Fruit fly (Drosophila melanogaster): Measurements from ENCODE around the gene bip1.

bip1 gene

dm6 chr3L:8059627-8060166 lies 1.2 kb upstream of the bip1 start (continued):
- peak; percentile 16 for TF ChIP-seq mirr (GFP tag; optimal IDR thresholded peaks at IDR 0.05)

- TF ChIP-seq Deaf1 (tag; optimal IDR thresholded peaks at IDR 0.05) (peak; percentile 1), nom (GFP tag; optimal IDR thresholded peaks at IDR 0.05) (peak; percentile 34), ewg (GFP tag; optimal IDR thresholded peaks at IDR 0.05) (no peak)
Measured at dm6 chr3L:8057823-8058189, 707 bp downstream of the bip1 start.

- TF ChIP-seq CG12769 (tag; optimal IDR thresholded peaks at IDR 0.05), result peak; percentile 32
- no peak for TF ChIP-seq pho (GFP tag; optimal IDR thresholded peaks at IDR 0.05)
- 0 out of 3 replicates have a peak, but pooled peaks have one; percentile 13 for TF ChIP-seq hb (GFP tag; IDR thresholded peaks at IDR 0.05; ENCODE audit: partially characterized antibody)
- TF ChIP-seq pzg (GFP tag; optimal IDR thresholded peaks at IDR 0.05), result no peak
- TF ChIP-seq Hr78 (GFP tag; optimal IDR thresholded peaks at IDR 0.05), result peak in 1 of 2 experiments; percentile 37
- peak; percentile 15; the same call in 1 of the 2 replicates for TF ChIP-seq Scr (GFP tag; IDR thresholded peaks at IDR 0.05; ENCODE audit: partially characterized antibody)
- no peak for TF ChIP-seq CG2120 (GFP tag; optimal IDR thresholded peaks at IDR 0.05)
- TF ChIP-seq chinmo (GFP tag; IDR thresholded peaks at IDR 0.05; ENCODE audit: partially characterized antibody), result peak; percentile 70; the same call in 1 of the 4 replicates
- TF ChIP-seq ci (GFP tag; IDR thresholded peaks at IDR 0.05), result 0 out of 3 replicates have a peak, but pooled peaks have one; percentile 24
Measured at dm6 chr3L:8057423-8057822, 1.1 kb downstream of the bip1 start.

- TF ChIP-seq unpg (GFP tag; optimal IDR thresholded peaks at IDR 0.05), result peak; percentile 23
- no peak for TF ChIP-seq CG17612 (GFP tag; IDR thresholded peaks at IDR 0.05)
- TF ChIP-seq gro (GFP tag; optimal IDR thresholded peaks at IDR 0.05), result peak; percentile 45
- TF ChIP-seq ken (GFP tag; IDR thresholded peaks at IDR 0.05), result no peak
- TF ChIP-seq eve (GFP tag; optimal IDR thresholded peaks at IDR 0.05), result peak in 1 of 2 experiments; percentile 66
- TF ChIP-seq CG14710 (tag; optimal IDR thresholded peaks at IDR 0.05), result peak; percentile 17
- no peak for TF ChIP-seq pb (GFP tag; optimal IDR thresholded peaks at IDR 0.05)
- peak; percentile 40 for TF ChIP-seq CG13424 (tag; optimal IDR thresholded peaks at IDR 0.05)
- TF ChIP-seq danr (GFP tag; IDR thresholded peaks at IDR 0.05), result no peak
- TF ChIP-seq exex (tag; optimal IDR thresholded peaks at IDR 0.05), result no peak
- peak; percentile 69 for TF ChIP-seq CG18599 (GFP tag; optimal IDR thresholded peaks at IDR 0.05)
- peak; percentile 66 for TF ChIP-seq phol (tag; optimal IDR thresholded peaks at IDR 0.05)
- peak; percentile 16 for TF ChIP-seq Nf-YB (GFP tag; optimal IDR thresholded peaks at IDR 0.05)
- TF ChIP-seq dpn (GFP tag; optimal IDR thresholded peaks at IDR 0.05), result peak in 1 of 2 experiments; percentile 28
- TF ChIP-seq D19A (tag; optimal IDR thresholded peaks at IDR 0.05), result peak; percentile 45
- TF ChIP-seq CG6813 (GFP tag; optimal IDR thresholded peaks at IDR 0.05), result peak; percentile 25
- TF ChIP-seq CG11696 (GFP tag; IDR thresholded peaks at IDR 0.05), result no peak
- TF ChIP-seq cwo (GFP tag; optimal IDR thresholded peaks at IDR 0.05), result peak; percentile 40
- peak; percentile 71 for TF ChIP-seq CG11504 (tag; optimal IDR thresholded peaks at IDR 0.05)
- no peak; the same call in 2 of the 3 replicates for TF ChIP-seq dysf (GFP tag; IDR thresholded peaks at IDR 0.05)
- no peak for TF ChIP-seq pan (optimal IDR thresholded peaks at IDR 0.05)
- TF ChIP-seq pan (GFP tag; optimal IDR thresholded peaks at IDR 0.05 in 1 of 2, IDR thresholded peaks at IDR 0.05 in 1 of 2), result peak in 1 of 2 experiments; percentile 18
- peak; percentile 27 for TF ChIP-seq Six4 (GFP tag; optimal IDR thresholded peaks at IDR 0.05)
- TF ChIP-seq CG15269 (tag; optimal IDR thresholded peaks at IDR 0.05), result no peak
- TF ChIP-seq tx (GFP tag; optimal IDR thresholded peaks at IDR 0.05), result no peak
- peak; percentile 60 for TF ChIP-seq sens (GFP tag)
- peak; percentile 46 for TF ChIP-seq Xrp1 (GFP tag; IDR thresholded peaks at IDR 0.05)
- TF ChIP-seq ranshi (GFP tag; IDR thresholded peaks at IDR 0.05), result 0 out of 2 replicates have a peak, but pooled peaks have one; percentile 6
- peak; percentile 48 for TF ChIP-seq CG4424 (GFP tag; optimal IDR thresholded peaks at IDR 0.05)
- peak; percentile 75 for TF ChIP-seq dmrt99B (tag; optimal IDR thresholded peaks at IDR 0.05)
- TF ChIP-seq PHDP (tag; optimal IDR thresholded peaks at IDR 0.05), result peak; percentile 32
Measured at dm6 chr3L:8056740-8057253, 1.7 kb downstream of the bip1 start.
